Fruit fly (Drosophila melanogaster) whole organism, embryonic: Measurements from ENCODE around the gene dib.

Experiments
- CG10543 ChIP-seq: fragments of 200-800 bp; sonication (Bioruptor generic); optimal IDR thresholded peaks from 3 replicates; lab custom pipeline; 2017; ENCODE audit warnings: missing biosample characterization, mild to moderate bottlenecking, missing genetic modification characterization, moderate library complexity
- CG10565 ChIP-seq: fragments of 200-800 bp; sonication (Bioruptor generic); optimal IDR thresholded peaks from 3 replicates; lab custom pipeline; 2016; ENCODE audit warnings: missing biosample characterization, mild to moderate bottlenecking, missing genetic modification characterization
- CG11696 ChIP-seq: fragments of 200-800 bp; sonication (Bioruptor generic); IDR thresholded peaks from 2 replicates; pipeline ENCODE4 v1.3.6; 2022; ENCODE audit warnings: missing biosample characterization, missing genetic modification characterization
- CG13287 ChIP-seq: fragments of 200-800 bp; sonication (Bioruptor generic); IDR thresholded peaks from 2 replicates; pipeline ENCODE4 v1.3.6; 2022; ENCODE audit warnings: missing biosample characterization, missing genetic modification characterization; ENCODE audit not compliant: partially characterized antibody
- CG15696 ChIP-seq: fragments of 200-800 bp; sonication (Bioruptor generic); optimal IDR thresholded peaks from 2 replicates; lab custom pipeline; 2019; ENCODE audit warnings: missing biosample characterization, mild to moderate bottlenecking, missing genetic modification characterization, moderate library complexity
- CG16815 ChIP-seq: fragments of 200-800 bp; sonication (Bioruptor generic); optimal IDR thresholded peaks from 3 replicates; lab custom pipeline; 2017; ENCODE audit warnings: missing biosample characterization, mild to moderate bottlenecking, missing genetic modification characterization
- CG17186 ChIP-seq: fragments of 200-800 bp; sonication (Bioruptor generic); optimal IDR thresholded peaks from 3 replicates; lab custom pipeline; 2017; ENCODE audit warnings: missing biosample characterization, missing genetic modification reagents, missing genetic modification characterization
- CG17912 ChIP-seq: fragments of 200-800 bp; sonication (Bioruptor generic); optimal IDR thresholded peaks from 2 replicates; lab custom pipeline; 2018; ENCODE audit warnings: missing biosample characterization, mild to moderate bottlenecking, missing genetic modification characterization
- CG30431 ChIP-seq: fragments of 200-800 bp; sonication (Bioruptor generic); optimal IDR thresholded peaks from 2 replicates; lab custom pipeline; 2017; ENCODE audit warnings: missing biosample characterization, missing genetic modification characterization
- CG31441 ChIP-seq: fragments of 200-800 bp; sonication (Bioruptor generic); IDR thresholded peaks from 2 replicates; pipeline ENCODE4 v1.3.6; 2022; ENCODE audit warnings: missing biosample characterization, missing genetic modification characterization
- CG34376 ChIP-seq: fragments of 200-800 bp; sonication (Bioruptor generic); optimal IDR thresholded peaks from 2 replicates; lab custom pipeline; 2018; ENCODE audit warnings: missing biosample characterization, mild to moderate bottlenecking, missing genetic modification characterization
- CG43689 ChIP-seq: fragments of 200-800 bp; sonication (Bioruptor generic); IDR thresholded peaks from 2 replicates; pipeline ENCODE4 v1.3.6; 2022; ENCODE audit warnings: missing biosample characterization, missing genetic modification characterization
- CG4424 ChIP-seq: fragments of 200-800 bp; sonication (Bioruptor generic); optimal IDR thresholded peaks from 3 replicates; lab custom pipeline; 2016; ENCODE audit warnings: missing biosample characterization, missing genetic modification characterization
- CG7786 ChIP-seq: fragments of 200-800 bp; sonication (Bioruptor generic); optimal IDR thresholded peaks from 2 replicates; lab custom pipeline; 2016; ENCODE audit warnings: missing biosample characterization, missing genetic modification characterization
- CG8924 ChIP-seq: fragments of 200-800 bp; optimal IDR thresholded peaks from 3 replicates; lab custom pipeline; 2019; ENCODE audit warnings: missing biosample characterization, mild to moderate bottlenecking, missing genetic modification characterization, moderate library complexity
- CG9932 ChIP-seq: fragments of 200-800 bp; sonication (Bioruptor generic); IDR thresholded peaks from 2 replicates; pipeline ENCODE4 v1.3.6; 2022; ENCODE audit warnings: missing biosample characterization, missing genetic modification characterization
- Dbx ChIP-seq: fragments of 200-800 bp; sonication (Bioruptor generic); IDR thresholded peaks from 3 replicates; pipeline ENCODE4 v1.3.6; 2022; ENCODE audit warnings: missing biosample characterization, missing genetic modification characterization
- Elba2 ChIP-seq: fragments of 200-800 bp; sonication (Bioruptor generic); optimal IDR thresholded peaks from 3 replicates; lab custom pipeline; 2016; ENCODE audit warnings: missing biosample characterization, missing genetic modification characterization
- Ets65A ChIP-seq: fragments of 200-800 bp; sonication (Bioruptor generic); peaks from one replicate; lab custom pipeline; 2016; ENCODE audit warnings: missing biosample characterization, missing genetic modification characterization
- Fer3 ChIP-seq: fragments of 200-800 bp; sonication (Bioruptor generic); optimal IDR thresholded peaks from 2 replicates; lab custom pipeline; 2018; ENCODE audit warnings: missing biosample characterization, mild to moderate bottlenecking, missing genetic modification characterization, moderate library complexity
- Hr78 ChIP-seq, 2 experiments: fragments of 200-800 bp in 1 of 2; fragments of >200 bp in 1 of 2; sonication (Bioruptor generic) in 1 of 2; optimal IDR thresholded peaks; 2 replicates each; lab custom pipeline; 2017 to 2019; ENCODE audit warnings: missing biosample characterization in 2 of 2, missing genetic modification characterization in 2 of 2, mild to moderate bottlenecking in 1 of 2, moderate library complexity in 1 of 2
- Kr ChIP-seq: fragments of 200-800 bp; sonication (Bioruptor generic); optimal IDR thresholded peaks from 2 replicates; lab custom pipeline; 2017; ENCODE audit warnings: missing biosample characterization, mild to moderate bottlenecking, missing genetic modification characterization
- MTF-1 ChIP-seq: fragments of 200-800 bp; sonication (Bioruptor generic); optimal IDR thresholded peaks from 2 replicates; lab custom pipeline; 2018; ENCODE audit warnings: missing biosample characterization, mild to moderate bottlenecking, missing genetic modification characterization, borderline replicate concordance
- Pdp1 ChIP-seq, 2 experiments: fragments of 200-800 bp; sonication (Bioruptor generic); optimal IDR thresholded peaks; 3 replicates each; lab custom pipeline; 2016; ENCODE audit warnings: missing biosample characterization in 2 of 2, missing genetic modification characterization in 2 of 2, mild to moderate bottlenecking in 1 of 2, moderate library complexity in 1 of 2
- Poxn ChIP-seq: fragments of 200-800 bp; sonication (Bioruptor generic); IDR thresholded peaks from 2 replicates; pipeline ENCODE4 v1.3.6; 2022; ENCODE audit warnings: missing biosample characterization, missing genetic modification characterization
- bcd ChIP-seq: fragments of 200-800 bp; sonication (Bioruptor generic); optimal IDR thresholded peaks from 2 replicates; lab custom pipeline; 2017; ENCODE audit warnings: missing biosample characterization, mild to moderate bottlenecking, missing genetic modification characterization
- dati ChIP-seq: fragments of 200-800 bp; sonication (Bioruptor generic); IDR thresholded peaks from 2 replicates; pipeline ENCODE4 v1.3.6; 2022; ENCODE audit warnings: missing biosample characterization, missing genetic modification characterization
- dysf ChIP-seq: fragments of 200-800 bp; sonication (Bioruptor generic); IDR thresholded peaks from 3 replicates; pipeline ENCODE4 v1.3.6; 2022; ENCODE audit warnings: missing biosample characterization, missing genetic modification characterization
- exex ChIP-seq: fragments of 200-800 bp; sonication (Bioruptor generic); optimal IDR thresholded peaks from 4 replicates; lab custom pipeline; 2018; ENCODE audit warnings: missing biosample characterization, mild to moderate bottlenecking, missing genetic modification characterization, moderate library complexity
- gem ChIP-seq: fragments of 200-800 bp; sonication (Bioruptor generic); optimal IDR thresholded peaks from 2 replicates; lab custom pipeline; 2019; ENCODE audit warnings: missing biosample characterization, mild to moderate bottlenecking, missing genetic modification characterization, moderate library complexity
- hbn ChIP-seq: fragments of 200-800 bp; sonication (Bioruptor generic); IDR thresholded peaks from 2 replicates; pipeline ENCODE4 v1.3.6; 2022; ENCODE audit warnings: missing biosample characterization, missing genetic modification characterization; ENCODE audit not compliant: partially characterized antibody
- ind ChIP-seq: fragments of 200-800 bp; sonication (Bioruptor generic); optimal IDR thresholded peaks from 3 replicates; lab custom pipeline; 2016; ENCODE audit warnings: missing biosample characterization, missing genetic modification characterization
- ken ChIP-seq: fragments of 200-800 bp; sonication (Bioruptor generic); IDR thresholded peaks from 3 replicates; pipeline ENCODE4 v1.3.6; 2022; ENCODE audit warnings: missing biosample characterization, missing genetic modification characterization
- kni ChIP-seq: fragments of 200-800 bp; sonication (Bioruptor generic); optimal IDR thresholded peaks from 3 replicates; lab custom pipeline; 2017; ENCODE audit warnings: mild to moderate bottlenecking, missing biosample characterization, missing genetic modification reagents, missing genetic modification characterization
- mirr ChIP-seq: fragments of 200-800 bp; sonication (Bioruptor generic); optimal IDR thresholded peaks from 3 replicates; lab custom pipeline; 2018; ENCODE audit warnings: missing biosample characterization, mild to moderate bottlenecking, missing genetic modification characterization
- pan ChIP-seq, 4 experiments: fragments of >200 bp in 3 of 4; fragments of 200-800 bp in 1 of 4; sonication (Bioruptor generic) in 1 of 4; optimal IDR thresholded peaks in 3 of 4; IDR thresholded peaks in 1 of 4; 2 replicates each; pipeline versions ENCODE4 v1.3.6 to Lab custom; 2017 to 2022; ENCODE audit warnings: missing biosample characterization in 2 of 4, missing genetic modification characterization in 2 of 4, mixed read lengths in 1 of 4
- pnt ChIP-seq: fragments of 200-800 bp; sonication (Bioruptor generic); optimal IDR thresholded peaks from 3 replicates; lab custom pipeline; 2016; ENCODE audit warnings: missing biosample characterization, missing genetic modification characterization
- salm ChIP-seq: fragments of 200-800 bp; sonication (Bioruptor generic); optimal IDR thresholded peaks from 2 replicates; lab custom pipeline; 2018; ENCODE audit warnings: missing biosample characterization, mild to moderate bottlenecking, missing genetic modification characterization
- sens-2 ChIP-seq: fragments of 200-800 bp; sonication (Bioruptor generic); IDR thresholded peaks from 2 replicates; pipeline ENCODE4 v1.3.6; 2022; ENCODE audit warnings: missing biosample characterization, missing genetic modification characterization
- sob ChIP-seq: fragments of 200-800 bp; sonication (Bioruptor generic); IDR thresholded peaks from 2 replicates; pipeline ENCODE4 v1.3.6; 2022; ENCODE audit warnings: missing biosample characterization, missing genetic modification characterization
- stc ChIP-seq: fragments of 200-800 bp; sonication (Bioruptor generic); IDR thresholded peaks from 2 replicates; pipeline ENCODE4 v1.3.6; 2022; ENCODE audit warnings: missing biosample characterization, missing genetic modification characterization
- tx ChIP-seq: fragments of 200-800 bp; sonication (Bioruptor generic); optimal IDR thresholded peaks from 2 replicates; lab custom pipeline; 2016; ENCODE audit warnings: missing biosample characterization, missing genetic modification characterization
- vnd ChIP-seq: fragments of 200-800 bp; sonication (Bioruptor generic); IDR thresholded peaks from 3 replicates; pipeline ENCODE4 v1.3.6; 2022; ENCODE audit warnings: missing biosample characterization, missing genetic modification characterization; ENCODE audit not compliant: partially characterized antibody

Gene dib

dm6 chr3L:4021260-4021831 lies 40.7 kb upstream of the dib start, which contains the start of gene Mul1 (continued):
- TF ChIP-seq CG34376, result no peak
- TF ChIP-seq CG4424 (GFP tag; lab: Kevin White, UChicago), result peak; percentile 84
- peak; percentile 54; the same call in 1 of the 2 replicates for TF ChIP-seq CG13287

- TF ChIP-seq salm (tag; lab: Kevin White, UChicago) (no peak), CG11696 (GFP tag; lab: Robert Waterston, UW) (0 out of 2 replicates have a peak, but pooled peaks have one; percentile 7), Hr78 (GFP tag; optimal IDR thresholded peaks at IDR 0.05; lab: Kevin White, UChicago) (peak in 1 of 2 experiments; percentile 13)
Measured at dm6 chr3L:4024464-4024863, 37.6 kb upstream of the dib start.

- peak; percentile 8 for TF ChIP-seq CG8924
- no peak for TF ChIP-seq pan (optimal IDR thresholded peaks at IDR 0.05; lab: Kevin White, UChicago)
- TF ChIP-seq pan (GFP tag; optimal IDR thresholded peaks at IDR 0.05 in 1 of 2, IDR thresholded peaks at IDR 0.05 in 1 of 2), result peak in 1 of 2 experiments; percentile 34
- TF ChIP-seq tx (GFP tag; lab: Kevin White, UChicago), result no peak
- TF ChIP-seq Dbx (GFP tag; lab: Robert Waterston, UW), result peak; percentile 36; the same call in 1 of the 3 replicates
- 0 out of 2 replicates have a peak, but pooled peaks have one; percentile 12 for TF ChIP-seq stc
- no peak for TF ChIP-seq ind
- TF ChIP-seq kni (GFP tag; lab: Kevin White, UChicago), result no peak
- TF ChIP-seq CG30431 (GFP tag; lab: Kevin White, UChicago), result no peak
- peak; percentile 60 for TF ChIP-seq CG34376
- no peak for TF ChIP-seq Kr
- no peak for TF ChIP-seq CG31441
- 0 out of 3 replicates have a peak, but pooled peaks have one; percentile 27 for TF ChIP-seq ken (GFP tag; lab: Robert Waterston, UW)
- TF ChIP-seq CG17186 (GFP tag; lab: Kevin White, UChicago), result no peak
- TF ChIP-seq CG10543, result peak; percentile 40
- TF ChIP-seq MTF-1 (GFP tag; lab: Kevin White, UChicago), result peak; percentile 24
- TF ChIP-seq vnd (GFP tag; lab: Robert Waterston, UW), result no peak
- no peak for TF ChIP-seq pnt (GFP tag; lab: Kevin White, UChicago)
- TF ChIP-seq sob (GFP tag; lab: Robert Waterston, UW), result peak; percentile 50; the same call in 1 of the 2 replicates
- TF ChIP-seq CG43689 (GFP tag; lab: Robert Waterston, UW), result peak; percentile 36; the same call in 1 of the 2 replicates
- TF ChIP-seq CG9932, result no peak
- peak; percentile 27 for TF ChIP-seq Fer3 (tag; lab: Kevin White, UChicago)
- TF ChIP-seq CG16815 (GFP tag; lab: Kevin White, UChicago), result no peak
- no peak for TF ChIP-seq Elba2 (GFP tag; lab: Kevin White, UChicago)
- peak; percentile 21 for TF ChIP-seq bcd (GFP tag; lab: Kevin White, UChicago)
- TF ChIP-seq CG17912, result peak; percentile 30
- peak; percentile 95 for TF ChIP-seq exex (tag; lab: Kevin White, UChicago)
- TF ChIP-seq gem (tag; lab: Kevin White, UChicago), result no peak
- no peak for TF ChIP-seq Ets65A (GFP tag; lab: Kevin White, UChicago)
- TF ChIP-seq CG15696 (tag; lab: Kevin White, UChicago), result no peak
- no peak for TF ChIP-seq CG7786 (GFP tag; lab: Kevin White, UChicago)
- peak in 1 of 2 experiments; percentile 27 for TF ChIP-seq Pdp1 (GFP tag; optimal IDR thresholded peaks at IDR 0.05; lab: Kevin White, UChicago)
- TF ChIP-seq CG10565 (GFP tag; lab: Kevin White, UChicago), result no peak
- no peak for TF ChIP-seq Poxn (GFP tag; lab: Robert Waterston, UW)
- peak; percentile 29; the same call in 1 of the 3 replicates for TF ChIP-seq dysf (GFP tag; lab: Robert Waterston, UW)
- TF ChIP-seq hbn (GFP tag; lab: Robert Waterston, UW), result no peak
- TF ChIP-seq mirr (GFP tag; lab: Kevin White, UChicago), result peak; percentile 22
- no peak for TF ChIP-seq dati (GFP tag; lab: Robert Waterston, UW)
- TF ChIP-seq sens-2, result no peak
Measured at dm6 chr3L:4025738-4026505, 36.2 kb upstream of the dib start, which contains the start of gene CG11594. TSS of gene CG11594 (minus strand) at chr3L:4026011.
